Worm (Caenorhabditis elegans) whole organism, L3 larva: Measurements from ENCODE around the gene tbx-7.

ENCODE experiments used
- R02D3.7 ChIP-seq: fragments of 150-350 bp; optimal IDR thresholded peaks from 2 replicates; lab custom pipeline; 2014; ENCODE audit warnings: missing biosample characterization, missing genetic modification characterization
- ZK546.5 ChIP-seq: sonication (generic microtip); optimal IDR thresholded peaks from 2 replicates; lab custom pipeline; 2017; ENCODE audit warnings: missing biosample characterization, missing genetic modification characterization
- aly-2 ChIP-seq: fragments of 150-350 bp; optimal IDR thresholded peaks from 2 replicates; lab custom pipeline; 2014; ENCODE audit warnings: missing biosample characterization, missing genetic modification characterization
- ceh-82 ChIP-seq: fragments of 150-350 bp; optimal IDR thresholded peaks from 2 replicates; lab custom pipeline; 2014; ENCODE audit warnings: missing biosample characterization, missing genetic modification characterization
- ceh-9 ChIP-seq: sonication (generic microtip); optimal IDR thresholded peaks from 2 replicates; lab custom pipeline; 2018; ENCODE audit warnings: missing biosample characterization, missing genetic modification characterization
- elt-2 ChIP-seq: sonication (generic microtip); optimal IDR thresholded peaks from 2 replicates; lab custom pipeline; 2016; ENCODE audit warnings: missing genetic modification reagents, mild to moderate bottlenecking, missing genetic modification characterization, missing compliant biosample characterization
- fkh-10 ChIP-seq: sonication (generic microtip); optimal IDR thresholded peaks from 2 replicates; lab custom pipeline; 2017; ENCODE audit warnings: missing biosample characterization, missing genetic modification reagents, missing genetic modification characterization
- fkh-2 ChIP-seq: fragments of 150-350 bp; optimal IDR thresholded peaks from 2 replicates; lab custom pipeline; 2014; ENCODE audit warnings: missing biosample characterization, missing genetic modification reagents, missing genetic modification characterization
- hmg-11 ChIP-seq: sonication (generic microtip); optimal IDR thresholded peaks from 2 replicates; lab custom pipeline; 2016; ENCODE audit warnings: missing genetic modification characterization, missing compliant biosample characterization
- lin-39 ChIP-seq: fragments of 150-350 bp; optimal IDR thresholded peaks from 2 replicates; lab custom pipeline; 2018; ENCODE audit warnings: missing biosample characterization, missing genetic modification reagents, missing genetic modification characterization
- lsy-12 ChIP-seq: sonication (generic microtip); optimal IDR thresholded peaks from 2 replicates; lab custom pipeline; 2016; ENCODE audit warnings: mild to moderate bottlenecking, missing genetic modification characterization, missing compliant biosample characterization
- mdl-1 ChIP-seq: fragments of 150-350 bp; optimal IDR thresholded peaks from 2 replicates; lab custom pipeline; 2014; ENCODE audit warnings: missing biosample characterization, missing genetic modification characterization
- mml-1 ChIP-seq: fragments of 150-350 bp; sonication (generic microtip); optimal IDR thresholded peaks from 3 replicates; lab custom pipeline; 2014; ENCODE audit warnings: missing biosample characterization, missing genetic modification characterization
- pha-4 ChIP-seq: fragments of 150-350 bp; optimal IDR thresholded peaks from 2 replicates; lab custom pipeline; 2014; ENCODE audit warnings: missing biosample characterization, missing genetic modification reagents, missing genetic modification characterization
- sea-2 ChIP-seq: fragments of 150-350 bp; sonication (generic microtip); optimal IDR thresholded peaks from 4 replicates; lab custom pipeline; 2014; ENCODE audit warnings: missing biosample characterization, missing genetic modification reagents, missing genetic modification characterization
- skn-1 ChIP-seq: fragments of 150-350 bp; optimal IDR thresholded peaks from 2 replicates; lab custom pipeline; 2014; ENCODE audit warnings: missing biosample characterization, missing genetic modification characterization

Gene tbx-7

ce11 chrIII:5980274-5980918 lies 47.9 kb downstream of the tbx-7 start:
- TF ChIP-seq pha-4 (tag; lab: Kevin White, UChicago) (peak; percentile 93), elt-2 (tag; lab: Kevin White, UChicago) (peak; percentile 30), lin-39 (tag; lab: Kevin White, UChicago) (no peak)

ce11 chrIII:5976021-5976420 lies 52.3 kb downstream of the tbx-7 start:
- TF ChIP-seq sea-2 (GFP tag; lab: Kevin White, UChicago) = no peak
- TF ChIP-seq mml-1 (tag; lab: Kevin White, UChicago) = no peak
- TF ChIP-seq mdl-1 = no peak
- no peak for TF ChIP-seq lsy-12 (tag; lab: Kevin White, UChicago)
- no peak for TF ChIP-seq fkh-2
- TF ChIP-seq aly-2 (tag; lab: Kevin White, UChicago) = no peak
- TF ChIP-seq ZK546.5 (tag; lab: Kevin White, UChicago) = no peak

- TF ChIP-seq ZK546.5 (tag; lab: Kevin White, UChicago) (no peak), fkh-10 (GFP tag; lab: Kevin White, UChicago) (no peak), ceh-82 (tag; lab: Kevin White, UChicago) (no peak), hmg-11 (tag; lab: Kevin White, UChicago) (no peak), skn-1 (tag; lab: Kevin White, UChicago) (no peak), ceh-9 (tag; lab: Kevin White, UChicago) (no peak), R02D3.7 (tag; lab: Kevin White, UChicago) (no peak)
- TF ChIP-seq, all 47 proteins: peak for 0
Measured at ce11 chrIII:5975005-5975730, 53.2 kb downstream of the tbx-7 start, which contains the start of gene mlp-1. Gene mlp-1 (minus strand): TSS chrIII:5975055.
